Fruit fly (Drosophila melanogaster) S2 (cell line): ENCODE data around the gene CG46507.
"Not testable (repeated sequence)": the region's sequence is repeated elsewhere in the genome, so short reads cannot be mapped to it uniquely, and the experiment has no call there.

Experiments
- CG8478 ChIP-seq: fragments of >200 bp; optimal IDR thresholded peaks from 2 replicates; lab custom pipeline; 2018
- CTCF ChIP-seq, 2 experiments: fragments of >200 bp; optimal IDR thresholded peaks; 2 replicates each; lab custom pipeline; 2018

Gene CG46507

dm6 chrX:22162623-22163022 is at the start of gene CG46507:
TSS of gene CG46507 (plus strand) at chrX:22162923.
- not testable (repeated sequence) for TF ChIP-seq CG8478 (lab: Kevin White, UChicago); CTCF (optimal IDR thresholded peaks at IDR 0.05; lab: Kevin White, UChicago)

DNA sequence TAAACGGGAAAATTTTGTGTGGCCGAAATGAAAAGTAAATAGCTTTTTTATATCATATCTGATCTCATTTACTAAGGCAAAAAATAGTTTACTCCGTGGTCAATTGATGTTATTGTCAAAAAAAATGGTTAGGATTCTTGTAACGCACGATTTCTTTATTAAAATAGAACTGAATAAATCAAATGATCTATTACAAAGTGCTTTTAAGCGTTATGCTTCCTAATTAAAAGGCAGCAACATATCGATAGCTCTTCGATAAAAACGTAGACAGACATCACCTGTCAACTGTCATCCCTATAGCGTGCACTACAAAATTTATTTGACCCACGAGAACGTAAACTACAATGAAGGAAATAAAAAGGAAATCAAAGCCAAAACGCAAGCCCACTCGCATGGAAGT is 20.0 kb upstream of the CG46507 start, which contains the start of gene CG40813:
Gene CG40813 (plus strand): TSS at position 301 of the 400 bp plus-strand sequence.
- TF ChIP-seq CG8478 (lab: Kevin White, UChicago); CTCF (optimal IDR thresholded peaks at IDR 0.05; lab: Kevin White, UChicago): not testable (repeated sequence)

- not testable (repeated sequence) for TF ChIP-seq CG8478 (lab: Kevin White, UChicago); CTCF (optimal IDR thresholded peaks at IDR 0.05; lab: Kevin White, UChicago)
Observed at dm6 chrX:22147489-22147888, 15.2 kb upstream of the CG46507 start, which contains the start of gene CG46504. TSS of gene CG46504 (plus strand) at chrX:22147789.

dm6 chrX:22152542-22152941 is 10.2 kb upstream of the CG46507 start, which contains the start of gene CG46505:
TSS of gene CG46505 (plus strand) at chrX:22152842.
- TF ChIP-seq CG8478 (lab: Kevin White, UChicago); CTCF (optimal IDR thresholded peaks at IDR 0.05; lab: Kevin White, UChicago): not testable (repeated sequence)

- TF ChIP-seq CG8478 (lab: Kevin White, UChicago); CTCF (optimal IDR thresholded peaks at IDR 0.05; lab: Kevin White, UChicago): not testable (repeated sequence)
Observed at dm6 chrX:22157587-22157986, 5.1 kb upstream of the CG46507 start, which contains the start of gene CG46506. TSS of gene CG46506 (plus strand) at chrX:22157887.

DNA sequence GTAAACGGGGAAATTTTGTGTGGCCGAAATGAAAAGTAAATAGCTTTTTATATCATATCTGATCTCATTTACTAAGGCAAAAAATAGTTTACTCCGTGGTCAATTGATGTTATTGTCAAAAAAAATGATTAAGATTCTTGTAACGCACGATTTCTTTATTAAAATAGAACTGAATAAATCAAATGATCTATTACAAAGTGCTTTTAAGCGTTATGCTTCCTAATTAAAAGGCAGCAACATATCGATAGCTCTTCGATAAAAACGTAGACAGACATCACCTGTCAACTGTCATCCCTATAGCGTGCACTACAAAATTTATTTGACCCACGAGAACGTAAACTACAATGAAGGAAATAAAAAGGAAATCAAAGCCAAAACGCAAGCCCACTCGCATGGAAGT is 4.6 kb downstream of the CG46507 start, which contains the start of gene CG46508:
Gene CG46508 (plus strand): TSS at position 301 of the 400 bp plus-strand sequence.
- not testable (repeated sequence) for TF ChIP-seq CTCF (optimal IDR thresholded peaks at IDR 0.05; lab: Kevin White, UChicago); CG8478 (lab: Kevin White, UChicago)

- TF ChIP-seq CTCF (optimal IDR thresholded peaks at IDR 0.05; lab: Kevin White, UChicago); CG8478 (lab: Kevin White, UChicago): not testable (repeated sequence)
Observed at dm6 chrX:22172341-22172740, 9.6 kb downstream of the CG46507 start, which contains the start of gene CG46509. TSS of gene CG46509 (plus strand) at chrX:22172641.

dm6 chrX:22177205-22177604 is 14.5 kb downstream of the CG46507 start, which contains the start of gene CG46510:
TSS of gene CG46510 (plus strand) at chrX:22177505.
- TF ChIP-seq CG8478 (lab: Kevin White, UChicago); CTCF (optimal IDR thresholded peaks at IDR 0.05; lab: Kevin White, UChicago): not testable (repeated sequence)

- TF ChIP-seq CTCF (optimal IDR thresholded peaks at IDR 0.05; lab: Kevin White, UChicago); CG8478 (lab: Kevin White, UChicago): not testable (repeated sequence)
Observed at dm6 chrX:22182193-22182592, 19.5 kb downstream of the CG46507 start, which contains the start of gene CG46511. TSS of gene CG46511 (plus strand) at chrX:22182493.

- not testable (repeated sequence) for TF ChIP-seq CG8478 (lab: Kevin White, UChicago); CTCF (optimal IDR thresholded peaks at IDR 0.05; lab: Kevin White, UChicago)
Observed at dm6 chrX:22187070-22187469, 24.3 kb downstream of the CG46507 start, which contains the start of gene CG46512. TSS of gene CG46512 (plus strand) at chrX:22187370.

dm6 chrX:22191973-22192372 is 29.2 kb downstream of the CG46507 start, which contains the start of gene CG46513:
TSS of gene CG46513 (plus strand) at chrX:22192273.
- TF ChIP-seq CTCF (optimal IDR thresholded peaks at IDR 0.05; lab: Kevin White, UChicago); CG8478 (lab: Kevin White, UChicago): not testable (repeated sequence)

DNA sequence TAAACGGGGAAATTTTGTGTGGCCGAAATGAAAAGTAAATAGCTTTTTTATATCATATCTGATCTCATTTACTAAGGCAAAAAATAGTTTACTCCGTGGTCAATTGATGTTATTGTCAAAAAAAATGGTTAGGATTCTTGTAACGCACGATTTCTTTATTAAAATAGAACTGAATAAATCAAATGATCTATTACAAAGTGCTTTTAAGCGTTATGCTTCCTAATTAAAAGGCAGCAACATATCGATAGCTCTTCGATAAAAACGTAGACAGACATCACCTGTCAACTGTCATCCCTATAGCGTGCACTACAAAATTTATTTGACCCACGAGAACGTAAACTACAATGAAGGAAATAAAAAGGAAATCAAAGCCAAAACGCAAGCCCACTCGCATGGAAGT is 34.2 kb downstream of the CG46507 start, which contains the start of gene CG46514:
Gene CG46514 (plus strand): TSS at position 301 of the 400 bp plus-strand sequence.
- TF ChIP-seq CTCF (optimal IDR thresholded peaks at IDR 0.05; lab: Kevin White, UChicago); CG8478 (lab: Kevin White, UChicago): not testable (repeated sequence)

DNA sequence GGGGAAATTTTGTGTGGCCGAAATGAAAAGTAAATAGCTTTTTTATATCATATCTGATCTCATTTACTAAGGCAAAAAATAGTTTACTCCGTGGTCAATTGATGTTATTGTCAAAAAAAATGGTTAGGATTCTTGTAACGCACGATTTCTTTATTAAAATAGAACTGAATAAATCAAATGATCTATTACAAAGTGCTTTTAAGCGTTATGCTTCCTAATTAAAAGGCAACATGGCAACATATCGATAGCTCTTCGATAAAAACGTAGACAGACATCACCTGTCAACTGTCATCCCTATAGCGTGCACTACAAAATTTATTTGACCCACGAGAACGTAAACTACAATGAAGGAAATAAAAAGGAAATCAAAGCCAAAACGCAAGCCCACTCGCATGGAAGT is 39.2 kb downstream of the CG46507 start, which contains the start of gene CG46515:
Gene CG46515 (plus strand): TSS at position 301 of the 400 bp plus-strand sequence.
- not testable (repeated sequence) for TF ChIP-seq CG8478 (lab: Kevin White, UChicago); CTCF (optimal IDR thresholded peaks at IDR 0.05; lab: Kevin White, UChicago)

- TF ChIP-seq CG8478 (lab: Kevin White, UChicago); CTCF (optimal IDR thresholded peaks at IDR 0.05; lab: Kevin White, UChicago): not testable (repeated sequence)
Observed at dm6 chrX:22212028-22212427, 49.3 kb downstream of the CG46507 start, which contains the start of gene CG46516. TSS of gene CG46516 (plus strand) at chrX:22212328.
